Fruit fly (Drosophila melanogaster) whole organism, embryonic: ENCODE measurements around the gene tbrd-1.

ENCODE experiments used
- Aef1 ChIP-seq: fragments of 200-800 bp; sonication (Bioruptor generic); IDR thresholded peaks from 3 replicates; pipeline ENCODE4 v1.3.6; 2022; ENCODE audit warnings: missing biosample characterization, missing genetic modification characterization
- CG10147 ChIP-seq: fragments of 200-800 bp; sonication (Bioruptor generic); optimal IDR thresholded peaks from 2 replicates; lab custom pipeline; 2019; ENCODE audit warnings: missing biosample characterization, mild to moderate bottlenecking, missing genetic modification characterization, moderate library complexity
- CG1024 ChIP-seq: fragments of 200-800 bp; sonication (Bioruptor generic); IDR thresholded peaks from 2 replicates; pipeline ENCODE4 v1.3.6; 2022; ENCODE audit warnings: missing biosample characterization, missing genetic modification characterization
- CG10654 ChIP-seq: fragments of 200-800 bp; sonication (Bioruptor generic); optimal IDR thresholded peaks from 2 replicates; lab custom pipeline; 2016; ENCODE audit warnings: missing biosample characterization, missing genetic modification characterization
- CG11247 ChIP-seq: fragments of 200-800 bp; sonication (Bioruptor generic); IDR thresholded peaks from 2 replicates; pipeline ENCODE4 v1.3.6; 2022; ENCODE audit warnings: missing biosample characterization, missing genetic modification characterization
- CG11695 ChIP-seq: fragments of 200-800 bp; sonication (Bioruptor generic); IDR thresholded peaks from 3 replicates; pipeline ENCODE4 v1.3.6; 2022; ENCODE audit warnings: missing biosample characterization, missing genetic modification characterization
- CG12219 ChIP-seq: fragments of 200-800 bp; sonication (Bioruptor generic); optimal IDR thresholded peaks from 3 replicates; lab custom pipeline; 2018; ENCODE audit warnings: missing biosample characterization, mild to moderate bottlenecking, missing genetic modification characterization
- CG12744 ChIP-seq: fragments of 200-800 bp; sonication (Bioruptor generic); optimal IDR thresholded peaks from 2 replicates; lab custom pipeline; 2016; ENCODE audit warnings: missing biosample characterization, missing genetic modification characterization
- CG15514 ChIP-seq: fragments of 200-800 bp; sonication (Bioruptor generic); optimal IDR thresholded peaks from 3 replicates; lab custom pipeline; 2017; ENCODE audit warnings: missing biosample characterization, missing genetic modification characterization, mild to moderate bottlenecking, moderate library complexity, missing genetic modification reagents
- CG16863 ChIP-seq: fragments of 200-800 bp; sonication (Bioruptor generic); optimal IDR thresholded peaks from 3 replicates; lab custom pipeline; 2016; ENCODE audit warnings: missing biosample characterization, missing genetic modification characterization
- CG17186 ChIP-seq: fragments of 200-800 bp; sonication (Bioruptor generic); optimal IDR thresholded peaks from 3 replicates; lab custom pipeline; 2017; ENCODE audit warnings: missing biosample characterization, missing genetic modification reagents, missing genetic modification characterization
- CG31388 ChIP-seq: fragments of 200-800 bp; sonication (Bioruptor generic); optimal IDR thresholded peaks from 2 replicates; lab custom pipeline; 2016; ENCODE audit warnings: missing biosample characterization, missing genetic modification characterization
- CG34376 ChIP-seq: fragments of 200-800 bp; sonication (Bioruptor generic); optimal IDR thresholded peaks from 2 replicates; lab custom pipeline; 2018; ENCODE audit warnings: missing biosample characterization, mild to moderate bottlenecking, missing genetic modification characterization
- CG5953 ChIP-seq: fragments of 200-800 bp; sonication (Bioruptor generic); IDR thresholded peaks from 2 replicates; pipeline ENCODE4 v1.3.6; 2022; ENCODE audit warnings: missing biosample characterization, missing genetic modification characterization
- CG6689 ChIP-seq: fragments of 200-800 bp; sonication (Bioruptor generic); IDR thresholded peaks from 2 replicates; pipeline ENCODE4 v1.3.6; 2022; ENCODE audit warnings: missing biosample characterization, missing genetic modification characterization
- CG9215 ChIP-seq: fragments of 200-800 bp; sonication (Bioruptor generic); IDR thresholded peaks from 2 replicates; pipeline ENCODE4 v1.3.6; 2022; ENCODE audit warnings: missing biosample characterization, missing genetic modification characterization
- CG9817 ChIP-seq: fragments of 200-800 bp; sonication (Bioruptor generic); optimal IDR thresholded peaks from 2 replicates; lab custom pipeline; 2018; ENCODE audit warnings: missing biosample characterization, mild to moderate bottlenecking, missing genetic modification characterization, moderate library complexity
- Camta ChIP-seq: fragments of 200-800 bp; sonication (Bioruptor generic); optimal IDR thresholded peaks from 2 replicates; lab custom pipeline; 2016; ENCODE audit warnings: missing biosample characterization, missing genetic modification characterization
- Dek ChIP-seq: fragments of 200-800 bp; sonication (Bioruptor generic); optimal IDR thresholded peaks from 3 replicates; lab custom pipeline; 2019; ENCODE audit warnings: missing biosample characterization, mild to moderate bottlenecking, missing genetic modification characterization, moderate library complexity
- Hr39 ChIP-seq: fragments of >200 bp; optimal IDR thresholded peaks from 2 replicates; lab custom pipeline; 2017
- Mrtf ChIP-seq: fragments of 200-800 bp; sonication (Bioruptor generic); IDR thresholded peaks from 3 replicates; pipeline ENCODE4 v1.3.6; 2022; ENCODE audit warnings: missing biosample characterization, missing genetic modification characterization
- Nf-YA ChIP-seq: fragments of 200-800 bp; sonication (Bioruptor generic); IDR thresholded peaks from 2 replicates; pipeline ENCODE4 v1.3.6; 2022; ENCODE audit warnings: missing biosample characterization, missing genetic modification characterization
- Scr ChIP-seq: fragments of 200-800 bp; sonication (Bioruptor generic); IDR thresholded peaks from 2 replicates; pipeline ENCODE4 v1.3.6; 2022; ENCODE audit warnings: missing biosample characterization, missing genetic modification characterization; ENCODE audit not compliant: partially characterized antibody
- Side ChIP-seq: fragments of 200-800 bp; sonication (Bioruptor generic); optimal IDR thresholded peaks from 2 replicates; lab custom pipeline; 2016; ENCODE audit warnings: missing biosample characterization, missing genetic modification characterization
- Taf1 ChIP-seq: fragments of 200-800 bp; sonication (Bioruptor generic); IDR thresholded peaks from 2 replicates; pipeline ENCODE4 v1.3.6; 2022; ENCODE audit warnings: missing biosample characterization, missing genetic modification characterization
- bsh ChIP-seq, 2 experiments: fragments of 200-800 bp; sonication (Bioruptor generic); optimal IDR thresholded peaks; 2 replicates each; lab custom pipeline; 2017 to 2018; ENCODE audit warnings: mild to moderate bottlenecking in 2 of 2, missing biosample characterization in 2 of 2, missing genetic modification characterization in 2 of 2, moderate library complexity in 1 of 2
- dati ChIP-seq: fragments of 200-800 bp; sonication (Bioruptor generic); IDR thresholded peaks from 2 replicates; pipeline ENCODE4 v1.3.6; 2022; ENCODE audit warnings: missing biosample characterization, missing genetic modification characterization
- dmrt99B ChIP-seq: fragments of 200-800 bp; sonication (Bioruptor generic); optimal IDR thresholded peaks from 2 replicates; lab custom pipeline; 2018; ENCODE audit warnings: missing biosample characterization, mild to moderate bottlenecking, missing genetic modification characterization, moderate library complexity
- dysf ChIP-seq: fragments of 200-800 bp; sonication (Bioruptor generic); IDR thresholded peaks from 3 replicates; pipeline ENCODE4 v1.3.6; 2022; ENCODE audit warnings: missing biosample characterization, missing genetic modification characterization
- ems ChIP-seq: fragments of 200-800 bp; sonication (Bioruptor generic); optimal IDR thresholded peaks from 3 replicates; lab custom pipeline; 2016; ENCODE audit warnings: missing biosample characterization, missing genetic modification characterization
- eve ChIP-seq, 2 experiments: fragments of >200 bp; optimal IDR thresholded peaks; 2 replicates each; lab custom pipeline; 2017; ENCODE audit warnings: missing biosample characterization in 2 of 2, missing genetic modification characterization in 2 of 2
- ewg ChIP-seq: fragments of 200-800 bp; sonication (Bioruptor generic); optimal IDR thresholded peaks from 3 replicates; lab custom pipeline; 2017; ENCODE audit warnings: mild to moderate bottlenecking, missing biosample characterization, missing genetic modification reagents, missing genetic modification characterization
- ind ChIP-seq: fragments of 200-800 bp; sonication (Bioruptor generic); optimal IDR thresholded peaks from 3 replicates; lab custom pipeline; 2016; ENCODE audit warnings: missing biosample characterization, missing genetic modification characterization
- kay ChIP-seq: fragments of 200-800 bp; sonication (Bioruptor generic); optimal IDR thresholded peaks from 2 replicates; lab custom pipeline; 2016; ENCODE audit warnings: missing biosample characterization, missing genetic modification characterization
- lmd ChIP-seq: fragments of 200-800 bp; sonication (Bioruptor generic); IDR thresholded peaks from 2 replicates; pipeline ENCODE4 v1.3.6; 2022; ENCODE audit warnings: missing biosample characterization, missing genetic modification characterization
- mirr ChIP-seq: fragments of 200-800 bp; sonication (Bioruptor generic); optimal IDR thresholded peaks from 3 replicates; lab custom pipeline; 2018; ENCODE audit warnings: missing biosample characterization, mild to moderate bottlenecking, missing genetic modification characterization
- nerfin-2 ChIP-seq: fragments of 200-800 bp; sonication (Bioruptor generic); IDR thresholded peaks from 2 replicates; pipeline ENCODE4 v1.3.6; 2022; ENCODE audit warnings: missing biosample characterization, missing genetic modification characterization; ENCODE audit not compliant: partially characterized antibody
- phol ChIP-seq: fragments of 200-800 bp; sonication (Bioruptor generic); optimal IDR thresholded peaks from 3 replicates; lab custom pipeline; 2018; ENCODE audit warnings: missing biosample characterization, mild to moderate bottlenecking, missing genetic modification characterization, moderate library complexity
- pita ChIP-seq: fragments of 200-800 bp; sonication (Bioruptor generic); optimal IDR thresholded peaks from 2 replicates; lab custom pipeline; 2017; ENCODE audit warnings: missing biosample characterization, mild to moderate bottlenecking, missing genetic modification characterization
- repo ChIP-seq: fragments of 200-800 bp; sonication (Bioruptor generic); optimal IDR thresholded peaks from 2 replicates; lab custom pipeline; 2016; ENCODE audit warnings: missing biosample characterization, missing genetic modification characterization
- salm ChIP-seq: fragments of 200-800 bp; sonication (Bioruptor generic); optimal IDR thresholded peaks from 2 replicates; lab custom pipeline; 2018; ENCODE audit warnings: missing biosample characterization, mild to moderate bottlenecking, missing genetic modification characterization
- sc ChIP-seq, 3 experiments: fragments of >200 bp in 2 of 3; fragments of 200-800 bp in 1 of 3; sonication (Bioruptor generic) in 1 of 3; optimal IDR thresholded peaks; 2 replicates in 2 of 3; 3 replicates in 1 of 3; lab custom pipeline; 2017; ENCODE audit warnings: mild to moderate bottlenecking in 1 of 3, missing biosample characterization in 1 of 3, missing genetic modification characterization in 1 of 3, missing genetic modification reagents in 1 of 3
- slp2 ChIP-seq: fragments of 200-800 bp; sonication (Bioruptor generic); optimal IDR thresholded peaks from 2 replicates; lab custom pipeline; 2016; ENCODE audit warnings: missing biosample characterization, missing genetic modification characterization
- sob ChIP-seq: fragments of 200-800 bp; sonication (Bioruptor generic); IDR thresholded peaks from 2 replicates; pipeline ENCODE4 v1.3.6; 2022; ENCODE audit warnings: missing biosample characterization, missing genetic modification characterization
- tgo ChIP-seq: fragments of 200-800 bp; sonication (Bioruptor generic); IDR thresholded peaks from 3 replicates; pipeline ENCODE4 v1.3.6; 2022; ENCODE audit warnings: missing biosample characterization, missing genetic modification characterization
- ttk ChIP-seq: fragments of 200-800 bp; sonication (Bioruptor generic); IDR thresholded peaks from 2 replicates; pipeline ENCODE4 v2.1.2; 2022; ENCODE audit warnings: missing biosample characterization, missing genetic modification characterization
- tup ChIP-seq: fragments of 200-800 bp; sonication (Bioruptor generic); optimal IDR thresholded peaks from 2 replicates; lab custom pipeline; 2016; ENCODE audit warnings: missing biosample characterization, mild to moderate bottlenecking, missing genetic modification characterization, moderate library complexity
- tx ChIP-seq: fragments of 200-800 bp; sonication (Bioruptor generic); optimal IDR thresholded peaks from 2 replicates; lab custom pipeline; 2016; ENCODE audit warnings: missing biosample characterization, missing genetic modification characterization
- vfl ChIP-seq: fragments of 200-800 bp; sonication (Bioruptor generic); optimal IDR thresholded peaks from 2 replicates; lab custom pipeline; 2016; ENCODE audit warnings: missing biosample characterization, missing genetic modification characterization
- wor ChIP-seq: fragments of 200-800 bp; sonication (Bioruptor generic); IDR thresholded peaks from 2 replicates; pipeline ENCODE4 v1.3.6; 2022; ENCODE audit warnings: missing biosample characterization, missing genetic modification characterization

Gene tbrd-1

DNA sequence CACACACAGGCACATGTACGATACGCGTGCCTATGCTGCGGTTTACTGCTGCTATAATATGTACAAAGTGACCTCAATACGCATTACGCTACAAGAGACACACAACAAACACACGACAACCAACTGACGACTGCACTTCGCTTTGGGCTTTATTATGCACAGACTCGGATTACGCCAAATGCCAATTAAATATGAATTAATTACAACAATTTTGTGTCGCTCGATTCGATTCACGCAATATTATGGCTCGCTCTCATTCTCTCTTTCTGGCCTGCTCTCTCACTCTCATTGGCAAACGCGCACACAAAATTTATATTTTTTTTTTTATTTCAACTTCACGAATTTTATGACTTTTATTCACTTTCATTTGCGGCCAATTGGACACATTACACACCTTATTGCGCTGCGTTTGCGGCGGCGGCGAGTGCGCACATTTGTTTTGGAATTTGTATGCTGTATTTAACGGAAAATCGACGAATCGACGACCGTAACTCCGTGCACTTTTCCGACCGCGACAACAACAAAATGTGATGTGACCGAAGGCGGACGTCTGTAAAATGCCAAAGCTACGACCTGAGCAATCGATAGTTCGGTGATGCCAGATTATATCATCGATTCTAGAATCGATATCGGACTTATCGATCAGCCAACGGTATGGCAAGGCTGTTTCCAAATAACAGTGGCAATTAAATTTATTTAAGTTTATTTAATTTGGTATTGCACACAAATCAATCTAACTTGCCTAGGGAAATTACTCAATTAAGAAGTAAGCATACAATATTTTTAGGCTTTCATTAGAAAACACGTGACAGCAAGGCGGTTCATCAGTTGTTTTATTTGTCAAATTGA is 29.4 kb upstream of the tbrd-1 start, which contains the start of the genes sba and CG31141 (continued):
- TF ChIP-seq CG11695 (no peak), phol (tag; lab: Kevin White, UChicago) (peak; percentile 15), bsh (GFP tag; optimal IDR thresholded peaks at IDR 0.05; lab: Kevin White, UChicago) (peak in 1 of 2 experiments; percentile 3), dmrt99B (tag; lab: Kevin White, UChicago) (no peak), CG1024 (peak; percentile 36; the same call in 1 of the 2 replicates), CG9817 (tag; lab: Kevin White, UChicago) (no peak), CG12744 (GFP tag; lab: Kevin White, UChicago) (no peak), ems (GFP tag; lab: Kevin White, UChicago) (peak; percentile 6), CG16863 (no peak), dysf (GFP tag; lab: Robert Waterston, UW) (no peak), CG6689 (GFP tag; lab: Robert Waterston, UW) (no peak), Nf-YA (GFP tag; lab: Robert Waterston, UW) (no peak), dati (GFP tag; lab: Robert Waterston, UW) (no peak), Taf1 (GFP tag; lab: Robert Waterston, UW) (no peak), nerfin-2 (peak; percentile 88), Side (GFP tag; lab: Kevin White, UChicago) (no peak), CG12219 (no peak), wor (GFP tag; lab: Robert Waterston, UW) (no peak), Camta (GFP tag; lab: Kevin White, UChicago) (no peak), CG34376 (no peak), CG17186 (GFP tag; lab: Kevin White, UChicago) (peak; percentile 27), CG10147 (GFP tag; lab: Kevin White, UChicago) (peak; percentile 45), kay (GFP tag; lab: Kevin White, UChicago) (no peak), ind (no peak), Scr (peak; percentile 79), repo (GFP tag; lab: Kevin White, UChicago) (peak; percentile 21), pita (GFP tag; lab: Kevin White, UChicago) (no peak), Dek (tag; lab: Kevin White, UChicago) (peak; percentile 24), CG9215 (GFP tag; lab: Robert Waterston, UW) (no peak), CG10654 (GFP tag; lab: Kevin White, UChicago) (no peak), tup (GFP tag; lab: Kevin White, UChicago) (no peak), Mrtf (GFP tag; lab: Robert Waterston, UW) (no peak), ttk (GFP tag; lab: Robert Waterston, UW) (no peak), sob (GFP tag; lab: Robert Waterston, UW) (peak; percentile 41; the same call in 1 of the 2 replicates), vfl (GFP tag; lab: Kevin White, UChicago) (no peak), Hr39 (lab: Kevin White, UChicago) (no peak), slp2 (no peak), eve (GFP tag; optimal IDR thresholded peaks at IDR 0.05; lab: Kevin White, UChicago) (no peak), tx (GFP tag; lab: Kevin White, UChicago) (no peak), salm (tag; lab: Kevin White, UChicago) (no peak), mirr (GFP tag; lab: Kevin White, UChicago) (peak; percentile 42), CG15514 (GFP tag; lab: Kevin White, UChicago) (peak; percentile 71), CG31388 (GFP tag; lab: Kevin White, UChicago) (no peak), tgo (GFP tag; lab: Robert Waterston, UW) (no peak), sc (optimal IDR thresholded peaks at IDR 0.05; lab: Kevin White, UChicago) (no peak), sc (GFP tag; optimal IDR thresholded peaks at IDR 0.05; lab: Kevin White, UChicago) (no peak), ewg (GFP tag; lab: Kevin White, UChicago) (no peak), CG11247 (GFP tag; lab: Robert Waterston, UW) (0 out of 2 replicates have a peak, but pooled peaks have one; percentile 13), CG5953 (GFP tag; lab: Robert Waterston, UW) (no peak), Aef1 (GFP tag; lab: Robert Waterston, UW) (peak; percentile 69), lmd (GFP tag; lab: Robert Waterston, UW) (no peak)
